Fruit fly (Drosophila melanogaster) whole organism, larva: ENCODE data around the gene TBC1D16.

Source experiments
- noc ChIP-seq: fragments of 200-800 bp; sonication (Bioruptor generic); optimal IDR thresholded peaks from 3 replicates; lab custom pipeline; 2019; ENCODE audit warnings: missing biosample characterization, mild to moderate bottlenecking, missing genetic modification characterization, moderate library complexity

The TBC1D16 gene

dm6 chr2L:10435606-10436160 is at the start of gene TBC1D16, which contains the start of gene holn1:
Gene TBC1D16 (minus strand): TSS chr2L:10435656.
Gene holn1 (plus strand): TSS chr2L:10435995.
- TF ChIP-seq noc (tag; lab: Kevin White, UChicago) = no peak

- no peak for TF ChIP-seq noc (tag; lab: Kevin White, UChicago)
Measured at dm6 chr2L:10483073-10483472, 47.6 kb upstream of the TBC1D16 start, which contains the start of gene Grip75. Gene Grip75 (plus strand): TSS chr2L:10483295.

DNA sequence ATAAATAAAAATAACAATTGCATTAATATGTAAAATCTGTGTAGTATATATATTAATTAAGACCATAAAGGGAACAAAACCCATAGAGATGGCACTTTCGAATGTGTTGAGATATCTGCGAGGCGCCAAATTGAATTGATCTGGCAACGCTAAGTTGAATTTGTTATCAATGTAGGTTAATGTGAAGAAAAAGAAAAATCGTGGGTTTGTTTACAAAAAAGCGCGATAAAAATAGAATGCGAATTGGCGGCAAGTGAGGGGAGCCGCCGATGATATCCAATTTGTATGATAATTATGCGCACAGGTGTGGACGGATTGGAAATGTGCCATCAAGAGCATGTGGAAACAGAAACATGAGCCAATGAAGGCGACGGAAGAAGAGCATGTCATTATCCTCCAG is 44.4 kb upstream of the TBC1D16 start:
- no peak for TF ChIP-seq noc (tag; lab: Kevin White, UChicago)

- no peak for TF ChIP-seq noc (tag; lab: Kevin White, UChicago)
Measured at dm6 chr2L:10476879-10477278, 41.4 kb upstream of the TBC1D16 start, which contains the start of gene RluA-2. Gene RluA-2 (plus strand): TSS chr2L:10477073.

dm6 chr2L:10474815-10475214 is 39.4 kb upstream of the TBC1D16 start:
- TF ChIP-seq noc (tag; lab: Kevin White, UChicago) = no peak

- TF ChIP-seq noc (tag; lab: Kevin White, UChicago) = peak; percentile 71
Measured at dm6 chr2L:10474268-10474678, 38.8 kb upstream of the TBC1D16 start, which contains the start of gene RluA-1. Gene RluA-1 (minus strand): TSS chr2L:10474349.

DNA sequence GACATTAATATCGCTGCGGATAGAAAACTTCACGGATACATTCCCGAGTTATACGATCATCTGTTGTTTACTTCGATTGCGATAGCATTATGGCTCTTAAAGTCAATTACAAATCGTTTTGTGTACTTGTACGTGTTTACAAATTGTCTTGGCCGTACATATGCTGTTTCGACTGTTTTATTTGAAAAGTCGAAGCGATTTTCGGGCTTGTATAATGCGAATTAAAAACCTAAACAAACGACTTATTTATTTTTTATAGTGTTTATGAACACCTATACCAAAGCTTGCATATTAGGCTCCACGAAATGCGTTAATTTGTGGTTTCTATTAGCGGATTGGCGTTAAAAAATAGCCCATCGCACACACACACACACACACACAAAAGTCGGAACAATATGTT is 36.8 kb upstream of the TBC1D16 start:
- TF ChIP-seq noc (tag; lab: Kevin White, UChicago) = no peak

DNA sequence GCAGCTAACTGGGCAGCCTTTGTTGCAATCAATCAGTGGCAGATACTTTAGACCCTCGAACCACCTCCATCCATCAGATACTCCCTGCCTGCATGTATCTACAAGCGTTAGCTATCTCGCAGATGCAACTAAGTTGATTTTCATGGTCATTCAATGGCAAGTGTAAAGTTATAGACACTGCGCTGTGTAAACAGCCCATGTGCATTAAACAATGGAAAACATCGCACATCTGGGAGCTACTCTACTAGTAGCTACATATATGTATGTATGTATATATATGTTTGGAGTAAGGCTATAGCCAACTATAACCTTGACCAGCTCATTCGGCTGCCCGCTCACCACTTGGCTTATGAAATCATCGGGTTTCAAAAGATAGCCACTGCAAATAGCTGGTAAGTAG is 34.8 kb upstream of the TBC1D16 start:
- TF ChIP-seq noc (tag; lab: Kevin White, UChicago) = no peak

dm6 chr2L:10468978-10469377 is 33.5 kb upstream of the TBC1D16 start:
- TF ChIP-seq noc (tag; lab: Kevin White, UChicago) = no peak

DNA sequence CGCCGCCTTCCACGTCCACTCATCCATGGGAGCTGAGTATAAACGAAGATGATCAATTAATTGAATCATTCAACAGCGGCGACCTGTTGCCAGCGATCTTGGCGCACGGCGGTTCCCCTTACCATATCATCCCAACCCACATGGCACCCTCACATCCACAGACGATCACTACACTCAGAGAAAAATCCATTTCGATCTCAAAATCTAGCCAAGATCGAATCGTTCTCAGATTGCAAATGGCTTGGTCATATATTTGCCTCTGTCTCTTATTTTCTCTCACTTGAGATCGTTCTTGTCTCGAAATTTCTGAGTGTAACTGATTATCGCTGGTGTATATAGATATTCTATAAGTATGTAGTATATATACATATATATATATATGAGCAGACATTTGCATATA is 32.9 kb upstream of the TBC1D16 start:
- peak; percentile 66 for TF ChIP-seq noc (tag; lab: Kevin White, UChicago)

- TF ChIP-seq noc (tag; lab: Kevin White, UChicago) = no peak
Measured at dm6 chr2L:10466865-10467270, 31.4 kb upstream of the TBC1D16 start.

dm6 chr2L:10458979-10459378 is 23.5 kb upstream of the TBC1D16 start:
- no peak for TF ChIP-seq noc (tag; lab: Kevin White, UChicago)

- no peak for TF ChIP-seq noc (tag; lab: Kevin White, UChicago)
Measured at dm6 chr2L:10457191-10457899, 21.9 kb upstream of the TBC1D16 start, which contains the start of the genes LManI and LManII. Gene LManI (minus strand): TSS chr2L:10457241. Gene LManII (plus strand): TSS chr2L:10457658.

DNA sequence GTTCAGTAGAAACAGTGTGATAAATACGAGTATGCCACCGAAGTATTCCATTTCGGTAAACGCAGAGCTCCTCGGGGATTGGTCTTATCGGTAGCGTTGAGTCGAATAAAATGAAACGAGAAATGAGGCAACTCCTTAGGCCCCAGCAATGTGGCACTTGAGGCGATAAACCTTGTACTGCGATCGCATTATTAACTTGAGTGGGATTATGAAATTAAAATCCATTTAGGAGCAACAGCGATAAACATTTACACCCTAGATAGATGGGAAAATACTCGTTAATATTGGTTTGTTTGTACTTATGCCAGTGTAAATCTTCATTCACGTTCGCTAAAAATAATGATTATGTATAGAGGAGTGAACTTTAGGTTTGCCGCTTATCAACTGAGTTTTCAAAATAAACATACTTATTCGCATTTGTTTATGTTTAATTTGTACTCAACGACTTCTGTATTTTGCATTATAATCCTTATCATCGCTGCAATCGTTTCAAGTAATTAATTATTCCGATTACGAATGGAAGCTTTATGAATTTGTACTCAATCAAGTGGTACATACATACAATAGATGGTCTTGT is 20.6 kb upstream of the TBC1D16 start:
- TF ChIP-seq noc (tag; lab: Kevin White, UChicago) = peak; percentile 56

dm6 chr2L:10452296-10452695 is 16.8 kb upstream of the TBC1D16 start, which contains the start of gene ppk10:
Gene ppk10 (minus strand): TSS chr2L:10452396.
- TF ChIP-seq noc (tag; lab: Kevin White, UChicago) = no peak

DNA sequence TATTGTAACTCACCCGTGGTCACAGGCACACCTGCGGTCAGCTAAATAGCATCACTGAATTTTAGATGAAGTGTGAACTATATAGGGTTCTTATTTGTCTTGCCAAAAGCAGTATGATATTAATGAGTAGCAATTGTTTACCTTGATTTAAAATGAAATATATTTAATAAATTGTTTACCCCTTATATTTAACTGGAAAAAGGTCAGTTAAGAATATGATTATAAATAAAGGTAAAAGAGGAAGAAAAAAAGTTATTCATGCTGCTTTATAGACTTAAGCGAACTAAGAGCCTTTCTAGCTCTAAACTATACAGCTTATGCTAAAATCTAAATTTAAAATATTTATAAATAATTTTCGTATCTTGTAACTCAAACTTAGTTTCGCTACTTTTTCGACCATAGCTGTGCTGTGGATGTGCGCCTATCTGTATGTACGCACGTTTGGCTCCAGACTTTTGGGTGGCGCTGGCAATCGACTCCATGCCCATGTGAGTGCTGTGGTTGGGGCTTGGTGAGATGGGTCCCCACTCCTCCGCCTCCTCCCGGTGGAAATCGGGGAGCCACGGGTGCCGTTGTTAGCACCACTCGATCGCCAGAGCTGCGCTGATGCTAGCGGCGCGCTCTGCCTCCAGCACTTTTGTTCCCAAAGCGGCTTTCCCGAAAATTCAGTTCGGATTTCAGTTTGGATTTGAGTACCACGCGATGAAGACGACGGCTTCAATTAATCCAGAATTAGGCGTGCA is 6.8 kb upstream of the TBC1D16 start, which contains the start of gene loh:
TSS of gene loh (plus strand) at position 487 of the 743 bp plus-strand sequence.
- TF ChIP-seq noc (tag; lab: Kevin White, UChicago) = no peak
